Worm (Caenorhabditis elegans): ENCODE results near the gene trm-2A.

- no peak for TF ChIP-seq lin-39 (tag; optimal IDR thresholded peaks at IDR 0.05)
- no peak for TF ChIP-seq aly-2 (tag; optimal IDR thresholded peaks at IDR 0.05)
- no peak for TF ChIP-seq unc-39 (tag; optimal IDR thresholded peaks at IDR 0.05)
- no peak for TF ChIP-seq snpc-4 (tag; optimal IDR thresholded peaks at IDR 0.05)
- TF ChIP-seq sem-4 (tag; optimal IDR thresholded peaks at IDR 0.05) = no peak
- no peak for TF ChIP-seq nhr-10 (tag; optimal IDR thresholded peaks at IDR 0.05)
These were observed 5.8 kb downstream of the trm-2A start for ce11 chrV:910588-910987.

Measured in whole organism, L2 larva.